Fruit fly (Drosophila melanogaster) whole organism, embryonic: Measurements from ENCODE around the gene CG12096.

Experiments used
- Abd-B ChIP-seq: fragments of 200-800 bp; sonication (Bioruptor generic); optimal IDR thresholded peaks from 2 replicates; lab custom pipeline; 2018; ENCODE audit warnings: missing biosample characterization, mild to moderate bottlenecking, missing genetic modification characterization, moderate library complexity
- CG10654 ChIP-seq: fragments of 200-800 bp; sonication (Bioruptor generic); optimal IDR thresholded peaks from 2 replicates; lab custom pipeline; 2016; ENCODE audit warnings: missing biosample characterization, missing genetic modification characterization
- CG11085 ChIP-seq: fragments of 200-800 bp; sonication (Bioruptor generic); IDR thresholded peaks from 2 replicates; pipeline ENCODE4 v1.3.6; 2022; ENCODE audit warnings: missing biosample characterization, missing genetic modification characterization
- CG14710 ChIP-seq: fragments of 200-800 bp; sonication (Bioruptor generic); optimal IDR thresholded peaks from 3 replicates; lab custom pipeline; 2019; ENCODE audit warnings: missing biosample characterization, mild to moderate bottlenecking, missing genetic modification characterization, moderate library complexity
- CG1529 ChIP-seq: fragments of 200-800 bp; sonication (Bioruptor generic); optimal IDR thresholded peaks from 3 replicates; lab custom pipeline; 2018; ENCODE audit warnings: missing biosample characterization, missing genetic modification characterization
- CG17802 ChIP-seq: fragments of 200-800 bp; sonication (Bioruptor generic); optimal IDR thresholded peaks from 2 replicates; lab custom pipeline; 2018; ENCODE audit warnings: missing biosample characterization, mild to moderate bottlenecking, missing genetic modification characterization, moderate library complexity
- CG2712 ChIP-seq: fragments of 200-800 bp; optimal IDR thresholded peaks from 3 replicates; lab custom pipeline; 2019; ENCODE audit warnings: missing biosample characterization, mild to moderate bottlenecking, missing genetic modification characterization, moderate library complexity
- CG5180 ChIP-seq: fragments of 200-800 bp; sonication (Bioruptor generic); optimal IDR thresholded peaks from 3 replicates; lab custom pipeline; 2017; ENCODE audit warnings: missing biosample characterization, missing genetic modification characterization, mild to moderate bottlenecking, moderate library complexity, missing genetic modification reagents
- CG6175 ChIP-seq: fragments of 200-800 bp; sonication (Bioruptor generic); IDR thresholded peaks from 3 replicates; pipeline ENCODE4 v1.3.6; 2022; ENCODE audit warnings: missing biosample characterization, missing genetic modification characterization
- CG6254 ChIP-seq: fragments of 200-800 bp; sonication (Bioruptor generic); optimal IDR thresholded peaks from 3 replicates; lab custom pipeline; 2017; ENCODE audit warnings: mild to moderate bottlenecking, missing biosample characterization, missing genetic modification reagents, missing genetic modification characterization
- CG6272 ChIP-seq: fragments of 200-800 bp; sonication (Bioruptor generic); IDR thresholded peaks from 2 replicates; pipeline ENCODE4 v1.3.6; 2022; ENCODE audit warnings: missing biosample characterization, missing genetic modification characterization
- CG6654 ChIP-seq: fragments of 200-800 bp; sonication (Bioruptor generic); optimal IDR thresholded peaks from 2 replicates; lab custom pipeline; 2017; ENCODE audit warnings: missing biosample characterization, mild to moderate bottlenecking, missing genetic modification characterization
- CG7928 ChIP-seq: fragments of 200-800 bp; sonication (Bioruptor generic); optimal IDR thresholded peaks from 2 replicates; lab custom pipeline; 2017; ENCODE audit warnings: missing biosample characterization, mild to moderate bottlenecking, missing genetic modification characterization
- CG8281 ChIP-seq: fragments of 200-800 bp; sonication (Bioruptor generic); optimal IDR thresholded peaks from 2 replicates; lab custom pipeline; 2018; ENCODE audit warnings: missing biosample characterization, mild to moderate bottlenecking, missing genetic modification characterization, moderate library complexity
- D ChIP-seq, 2 experiments: fragments of 200-800 bp in 1 of 2; fragments of >200 bp in 1 of 2; sonication (Bioruptor generic) in 1 of 2; optimal IDR thresholded peaks; 2 replicates in 1 of 2; 3 replicates in 1 of 2; lab custom pipeline; 2017; ENCODE audit warnings: mild to moderate bottlenecking in 1 of 2, missing biosample characterization in 1 of 2, missing genetic modification characterization in 1 of 2, missing genetic modification reagents in 1 of 2
- Eip74EF ChIP-seq, 2 experiments: fragments of 200-800 bp in 1 of 2; fragments of >200 bp in 1 of 2; sonication (Bioruptor generic) in 1 of 2; optimal IDR thresholded peaks; 2 replicates each; lab custom pipeline; 2017 to 2019; ENCODE audit warnings: missing biosample characterization in 2 of 2, missing genetic modification characterization in 2 of 2, mild to moderate bottlenecking in 1 of 2, moderate library complexity in 1 of 2
- GATAe ChIP-seq: fragments of 200-800 bp; sonication (Bioruptor generic); conservative IDR thresholded peaks from 2 replicates; pipeline ENCODE4 v1.3.6; 2022; ENCODE audit warnings: missing biosample characterization, missing genetic modification characterization
- HmgZ ChIP-seq: fragments of 200-800 bp; sonication (Bioruptor generic); optimal IDR thresholded peaks from 2 replicates; lab custom pipeline; 2018; ENCODE audit warnings: missing biosample characterization, mild to moderate bottlenecking, missing genetic modification characterization
- Hmr ChIP-seq: fragments of 200-800 bp; sonication (Bioruptor generic); optimal IDR thresholded peaks from 3 replicates; lab custom pipeline; 2017; ENCODE audit warnings: mild to moderate bottlenecking, missing biosample characterization, missing genetic modification reagents, missing genetic modification characterization
- Hmx ChIP-seq: fragments of 200-800 bp; sonication (Bioruptor generic); optimal IDR thresholded peaks from 2 replicates; lab custom pipeline; 2016; ENCODE audit warnings: missing biosample characterization, missing genetic modification characterization
- Nf-YB ChIP-seq: fragments of 200-800 bp; sonication (Bioruptor generic); optimal IDR thresholded peaks from 3 replicates; lab custom pipeline; 2019; ENCODE audit warnings: missing biosample characterization, mild to moderate bottlenecking, missing genetic modification characterization, moderate library complexity
- Ptx1 ChIP-seq: fragments of 200-800 bp; sonication (Bioruptor generic); IDR thresholded peaks from 2 replicates; pipeline ENCODE4 v1.3.6; 2022; ENCODE audit warnings: missing biosample characterization, missing genetic modification characterization
- Ravus ChIP-seq: fragments of 200-800 bp; sonication (Bioruptor generic); IDR thresholded peaks from 2 replicates; pipeline ENCODE4 v1.3.6; 2022; ENCODE audit warnings: missing biosample characterization, missing genetic modification characterization
- Side ChIP-seq: fragments of 200-800 bp; sonication (Bioruptor generic); optimal IDR thresholded peaks from 2 replicates; lab custom pipeline; 2016; ENCODE audit warnings: missing biosample characterization, missing genetic modification characterization
- Sin3A ChIP-seq: fragments of >200 bp; optimal IDR thresholded peaks from 2 replicates; lab custom pipeline; 2018
- Sox100B ChIP-seq: fragments of 200-800 bp; sonication (Bioruptor generic); optimal IDR thresholded peaks from 3 replicates; lab custom pipeline; 2018; ENCODE audit warnings: missing biosample characterization, mild to moderate bottlenecking, missing genetic modification characterization
- Sry-δ ChIP-seq: fragments of 200-800 bp; sonication (Bioruptor generic); optimal IDR thresholded peaks from 2 replicates; lab custom pipeline; 2016; ENCODE audit warnings: missing biosample characterization, missing genetic modification characterization
- bab2 ChIP-seq: fragments of 200-800 bp; sonication (Bioruptor generic); optimal IDR thresholded peaks from 2 replicates; lab custom pipeline; 2016; ENCODE audit warnings: missing biosample characterization, missing genetic modification characterization
- bowl ChIP-seq: fragments of 200-800 bp; sonication (Bioruptor generic); IDR thresholded peaks from 2 replicates; pipeline ENCODE4 v1.3.6; 2022; ENCODE audit warnings: missing biosample characterization, missing genetic modification characterization
- br ChIP-seq: fragments of >200 bp; optimal IDR thresholded peaks from 2 replicates; lab custom pipeline; 2017
- chn ChIP-seq: fragments of 200-800 bp; sonication (Bioruptor generic); optimal IDR thresholded peaks from 2 replicates; lab custom pipeline; 2016; ENCODE audit warnings: missing biosample characterization, missing genetic modification characterization
- crc ChIP-seq: fragments of 200-800 bp; sonication (Bioruptor generic); optimal IDR thresholded peaks from 2 replicates; lab custom pipeline; 2016; ENCODE audit warnings: missing biosample characterization, missing genetic modification characterization
- dmrt99B ChIP-seq: fragments of 200-800 bp; sonication (Bioruptor generic); optimal IDR thresholded peaks from 2 replicates; lab custom pipeline; 2018; ENCODE audit warnings: missing biosample characterization, mild to moderate bottlenecking, missing genetic modification characterization, moderate library complexity
- eyg ChIP-seq: fragments of 200-800 bp; sonication (Bioruptor generic); optimal IDR thresholded peaks from 3 replicates; lab custom pipeline; 2016; ENCODE audit warnings: missing biosample characterization, missing genetic modification characterization
- gcm2 ChIP-seq: fragments of 200-800 bp; sonication (Bioruptor generic); optimal IDR thresholded peaks from 2 replicates; lab custom pipeline; 2016; ENCODE audit warnings: missing biosample characterization, missing genetic modification characterization
- gsb ChIP-seq: fragments of 200-800 bp; sonication (Bioruptor generic); IDR thresholded peaks from 2 replicates; pipeline ENCODE4 v1.3.6; 2022; ENCODE audit warnings: missing biosample characterization, missing genetic modification characterization
- hb ChIP-seq: fragments of 200-800 bp; sonication (Bioruptor generic); IDR thresholded peaks from 3 replicates; pipeline ENCODE4 v1.3.6; 2022; ENCODE audit warnings: missing biosample characterization, missing genetic modification characterization; ENCODE audit not compliant: partially characterized antibody
- ind ChIP-seq: fragments of 200-800 bp; sonication (Bioruptor generic); optimal IDR thresholded peaks from 3 replicates; lab custom pipeline; 2016; ENCODE audit warnings: missing biosample characterization, missing genetic modification characterization
- insv ChIP-seq, 2 experiments: fragments of 200-800 bp; sonication (Bioruptor generic); optimal IDR thresholded peaks; 3 replicates each; lab custom pipeline; 2016 to 2018; ENCODE audit warnings: missing biosample characterization in 2 of 2, missing genetic modification characterization in 2 of 2
- jing ChIP-seq: fragments of 200-800 bp; sonication (Bioruptor generic); optimal IDR thresholded peaks from 2 replicates; lab custom pipeline; 2018; ENCODE audit warnings: missing biosample characterization, mild to moderate bottlenecking, missing genetic modification characterization
- lbe ChIP-seq: fragments of 200-800 bp; sonication (Bioruptor generic); optimal IDR thresholded peaks from 2 replicates; lab custom pipeline; 2016; ENCODE audit warnings: missing biosample characterization, mild to moderate bottlenecking, missing genetic modification characterization
- pzg ChIP-seq: fragments of 200-800 bp; sonication (Bioruptor generic); optimal IDR thresholded peaks from 3 replicates; lab custom pipeline; 2018; ENCODE audit warnings: missing biosample characterization, mild to moderate bottlenecking, missing genetic modification characterization, moderate library complexity
- row ChIP-seq: fragments of 200-800 bp; sonication (Bioruptor generic); IDR thresholded peaks from 3 replicates; pipeline ENCODE4 v1.3.6; 2022; ENCODE audit warnings: missing biosample characterization, missing genetic modification characterization
- salm ChIP-seq: fragments of 200-800 bp; sonication (Bioruptor generic); optimal IDR thresholded peaks from 2 replicates; lab custom pipeline; 2018; ENCODE audit warnings: missing biosample characterization, mild to moderate bottlenecking, missing genetic modification characterization
- sens-2 ChIP-seq: fragments of 200-800 bp; sonication (Bioruptor generic); IDR thresholded peaks from 2 replicates; pipeline ENCODE4 v1.3.6; 2022; ENCODE audit warnings: missing biosample characterization, missing genetic modification characterization
- stwl ChIP-seq: fragments of 200-800 bp; sonication (Bioruptor generic); optimal IDR thresholded peaks from 3 replicates; lab custom pipeline; 2018; ENCODE audit warnings: missing biosample characterization, mild to moderate bottlenecking, missing genetic modification characterization, moderate library complexity
- sug ChIP-seq: fragments of 200-800 bp; optimal IDR thresholded peaks from 2 replicates; lab custom pipeline; 2019; ENCODE audit warnings: missing biosample characterization, mild to moderate bottlenecking, missing genetic modification characterization, moderate library complexity
- ttk ChIP-seq: fragments of 200-800 bp; sonication (Bioruptor generic); IDR thresholded peaks from 2 replicates; pipeline ENCODE4 v2.1.2; 2022; ENCODE audit warnings: missing biosample characterization, missing genetic modification characterization

CG12096 gene

dm6 chrX:13127973-13128749, 31.2 kb upstream of the CG12096 start (continued):
- no peak for TF ChIP-seq D (optimal IDR thresholded peaks at IDR 0.05; lab: Kevin White, UChicago)
- TF ChIP-seq D (GFP tag; optimal IDR thresholded peaks at IDR 0.05; lab: Kevin White, UChicago): peak; percentile 31
- no peak for TF ChIP-seq CG6175
- no peak for TF ChIP-seq sug (tag; lab: Kevin White, UChicago)
- TF ChIP-seq dmrt99B: peak; percentile 36
- TF ChIP-seq row (GFP tag; lab: Robert Waterston, UW): peak; percentile 37; the same call in 2 of the 3 replicates
- TF ChIP-seq salm (tag; lab: Kevin White, UChicago): no peak
- no peak for TF ChIP-seq jing (GFP tag; lab: Kevin White, UChicago)
- no peak for TF ChIP-seq gsb (GFP tag; lab: Robert Waterston, UW)
- TF ChIP-seq GATAe (GFP tag; lab: Robert Waterston, UW): no peak
- no peak for TF ChIP-seq gcm2 (GFP tag; lab: Kevin White, UChicago)
- no peak for TF ChIP-seq Ravus

- TF ChIP-seq Hmx (GFP tag; lab: Kevin White, UChicago) (no peak), Hmr (GFP tag; lab: Kevin White, UChicago) (peak; percentile 69), crc (GFP tag; lab: Kevin White, UChicago) (no peak), Nf-YB (GFP tag; lab: Kevin White, UChicago) (no peak), CG6254 (GFP tag; lab: Kevin White, UChicago) (no peak), HmgZ (tag; lab: Kevin White, UChicago) (peak; percentile 83), pzg (peak; percentile 95), ttk (GFP tag; lab: Robert Waterston, UW) (no peak), Sry-δ (peak; percentile 53), Sox100B (GFP tag; lab: Kevin White, UChicago) (no peak), stwl (peak; percentile 78), Abd-B (GFP tag; lab: Kevin White, UChicago) (peak; percentile 6), CG14710 (tag; lab: Kevin White, UChicago) (peak; percentile 37), Ravus (no peak), Sin3A (lab: Kevin White, UChicago) (peak; percentile 33), CG7928 (GFP tag; lab: Kevin White, UChicago) (no peak), GATAe (GFP tag; lab: Robert Waterston, UW) (peak; percentile 51; the same call in 1 of the 2 replicates), Eip74EF (GFP tag; optimal IDR thresholded peaks at IDR 0.05; lab: Kevin White, UChicago) (no peak), CG5180 (GFP tag; lab: Kevin White, UChicago) (no peak), CG11085 (GFP tag; lab: Robert Waterston, UW) (no peak), Side (GFP tag; lab: Kevin White, UChicago) (no peak), CG2712 (tag; lab: Kevin White, UChicago) (peak; percentile 33), Ptx1 (GFP tag; lab: Robert Waterston, UW) (no peak), CG6654 (GFP tag; lab: Kevin White, UChicago) (no peak), CG17802 (tag; lab: Kevin White, UChicago) (no peak), gsb (GFP tag; lab: Robert Waterston, UW) (no peak), CG6272 (GFP tag; lab: Robert Waterston, UW) (no peak), CG1529 (GFP tag; lab: Kevin White, UChicago) (no peak), ind (no peak), CG8281 (tag; lab: Kevin White, UChicago) (no peak), CG10654 (no peak), br (lab: Kevin White, UChicago) (no peak), eyg (no peak), bab2 (no peak), chn (GFP tag; lab: Kevin White, UChicago) (no peak), row (GFP tag; lab: Robert Waterston, UW) (peak; percentile 56), insv (GFP tag; optimal IDR thresholded peaks at IDR 0.05; lab: Kevin White, UChicago) (peak in 1 of 2 experiments; percentile 31), sens-2 (GFP tag; lab: Robert Waterston, UW) (no peak), lbe (GFP tag; lab: Kevin White, UChicago) (no peak), hb (GFP tag; lab: Robert Waterston, UW) (no peak), bowl (GFP tag; lab: Robert Waterston, UW) (no peak)
Observed at dm6 chrX:13128750-13129152, 30.7 kb upstream of the CG12096 start, which contains the start of the genes CG32638, CG15717 and MFS10. TSS of gene CG32638 (minus strand) at chrX:13128794. TSS of gene CG15717 (plus strand) at chrX:13128952. TSS of gene MFS10 (plus strand) at chrX:13129018.
